Worm (Caenorhabditis elegans) whole organism, young adult: Measurements from ENCODE around the gene trpp-11.

ENCODE experiments used
- B0035.1 ChIP-seq: sonication (generic microtip); optimal IDR thresholded peaks from 2 replicates; lab custom pipeline; 2016; ENCODE audit warnings: missing genetic modification characterization, mild to moderate bottlenecking, missing compliant biosample characterization, missing genotype, missing genetic modification reagents
- B0336.3 ChIP-seq: fragments of 200-800 bp; sonication (Bioruptor generic); IDR thresholded peaks from 2 replicates; pipeline ENCODE4 v1.3.6; 2022; ENCODE audit warnings: missing genetic modification characterization, missing compliant biosample characterization
- C17E4.6 ChIP-seq: fragments of 200-800 bp; sonication (Bioruptor generic); IDR thresholded peaks from 2 replicates; pipeline ENCODE4 v1.3.6; 2022; ENCODE audit warnings: missing genetic modification reagents, missing genetic modification characterization, missing compliant biosample characterization
- Y53F4B.3 ChIP-seq: fragments of 200-800 bp; sonication (Bioruptor generic); IDR thresholded peaks from 2 replicates; pipeline ENCODE4 v1.3.6; 2022; ENCODE audit warnings: missing genetic modification reagents, missing genetic modification characterization, missing compliant biosample characterization
- attf-5 ChIP-seq: fragments of 200-800 bp; sonication (Bioruptor generic); optimal IDR thresholded peaks from 2 replicates; lab custom pipeline; 2018; ENCODE audit warnings: mild to moderate bottlenecking, missing genetic modification characterization, missing compliant biosample characterization
- egl-18 ChIP-seq: fragments of 200-800 bp; sonication (Bioruptor generic); IDR thresholded peaks from 2 replicates; pipeline ENCODE4 v1.3.6; 2022; ENCODE audit warnings: missing genetic modification reagents, missing genetic modification characterization, missing compliant biosample characterization
- mes-4 ChIP-seq: sonication (generic microtip); optimal IDR thresholded peaks from 2 replicates; lab custom pipeline; 2016; ENCODE audit warnings: missing genotype, missing genetic modification characterization, missing compliant biosample characterization
- nfyb-1 ChIP-seq: fragments of 200-800 bp; sonication (Bioruptor generic); IDR thresholded peaks from 2 replicates; pipeline ENCODE4 v1.3.6; 2022; ENCODE audit warnings: missing genetic modification reagents, missing genetic modification characterization, missing compliant biosample characterization
- nhr-90 ChIP-seq: sonication (generic microtip); optimal IDR thresholded peaks from 2 replicates; lab custom pipeline; 2016; ENCODE audit warnings: missing genotype, mild to moderate bottlenecking, missing genetic modification characterization, missing compliant biosample characterization
- snpc-4 ChIP-seq, 5 experiments: fragments of 150-350 bp in 1 of 5; sonication (generic microtip) in 4 of 5; optimal IDR thresholded peaks; 2 replicates each; lab custom pipeline; 2014 to 2018; ENCODE audit warnings: missing genetic modification characterization in 5 of 5, missing biosample characterization in 3 of 5, antibody characterized with exemption in 2 of 5, mild to moderate bottlenecking in 2 of 5, missing compliant biosample characterization in 2 of 5, missing genotype in 2 of 5, moderate library complexity in 2 of 5, missing genetic modification reagents in 1 of 5
- xnd-1 ChIP-seq: sonication (generic microtip); optimal IDR thresholded peaks from 2 replicates; lab custom pipeline; 2016; ENCODE audit warnings: missing genotype, missing genetic modification reagents, missing genetic modification characterization, missing compliant biosample characterization
- ztf-25 ChIP-seq: fragments of 200-800 bp; sonication (Bioruptor generic); IDR thresholded peaks from 2 replicates; pipeline ENCODE4 v1.3.6; 2022; ENCODE audit warnings: missing genetic modification reagents, missing genetic modification characterization, missing compliant biosample characterization

DNA sequence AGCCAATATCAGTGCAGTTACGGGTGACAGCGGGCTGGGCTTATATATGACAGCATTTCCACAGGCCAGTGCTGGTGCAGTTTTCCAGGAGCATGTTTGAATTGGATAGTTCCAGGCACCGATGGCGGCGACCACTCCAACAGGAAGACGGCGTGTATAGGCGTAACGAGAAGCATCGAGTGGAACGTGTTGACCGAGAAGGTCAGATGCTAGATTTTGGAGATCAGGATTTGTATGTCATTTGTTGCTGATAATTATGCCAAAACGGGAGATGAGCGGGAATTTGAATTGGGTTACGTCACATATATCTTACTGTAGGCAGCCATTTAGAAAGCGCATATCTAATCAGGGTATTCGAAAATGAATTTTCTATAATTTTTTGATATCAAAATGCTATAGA is 19.5 kb upstream of the trpp-11 start:
- TF ChIP-seq attf-5 (GFP tag; lab: Kevin White, UChicago) (no peak), nfyb-1 (no peak), B0035.1 (tag; lab: Kevin White, UChicago) (no peak), nhr-90 (tag; lab: Kevin White, UChicago) (no peak), C17E4.6 (GFP tag; lab: Robert Waterston, UW) (no peak), snpc-4 (GFP tag; optimal IDR thresholded peaks at IDR 0.05; lab: Kevin White, UChicago) (no peak), snpc-4 (tag; optimal IDR thresholded peaks at IDR 0.05; lab: Kevin White, UChicago) (no peak), ztf-25 (GFP tag; lab: Robert Waterston, UW) (no peak), Y53F4B.3 (no peak), B0336.3 (GFP tag; lab: Robert Waterston, UW) (no peak), mes-4 (tag; lab: Kevin White, UChicago) (no peak), xnd-1 (no peak), egl-18 (GFP tag; lab: Robert Waterston, UW) (no peak)
